Fruit fly (Drosophila melanogaster) whole organism, embryonic: ENCODE data around the gene CG1161.
A peak's percentile ranks its signal among the peaks of the same experiment; 100 is the strongest.

Source experiments
- Antp ChIP-seq: fragments of 200-800 bp; sonication (Bioruptor generic); optimal IDR thresholded peaks from 3 replicates; lab custom pipeline; 2016; ENCODE audit warnings: missing biosample characterization, missing genetic modification characterization
- Asciz ChIP-seq: fragments of 200-800 bp; sonication (Bioruptor generic); optimal IDR thresholded peaks from 2 replicates; lab custom pipeline; 2017; ENCODE audit warnings: missing biosample characterization, mild to moderate bottlenecking, missing genetic modification characterization, missing genetic modification reagents
- CG10366 ChIP-seq: fragments of 200-800 bp; sonication (Bioruptor generic); IDR thresholded peaks from 2 replicates; pipeline ENCODE4 v1.3.6; 2022; ENCODE audit warnings: missing biosample characterization, missing genetic modification characterization
- CG10959 ChIP-seq: fragments of 200-800 bp; sonication (Bioruptor generic); IDR thresholded peaks from 2 replicates; pipeline ENCODE4 v1.3.6; 2022; ENCODE audit warnings: missing biosample characterization, missing genetic modification characterization
- CG10979 ChIP-seq: fragments of 200-800 bp; sonication (Bioruptor generic); optimal IDR thresholded peaks from 2 replicates; lab custom pipeline; 2018; ENCODE audit warnings: missing biosample characterization, mild to moderate bottlenecking, missing genetic modification characterization, moderate library complexity
- CG11093 ChIP-seq: fragments of 200-800 bp; sonication (Bioruptor generic); IDR thresholded peaks from 3 replicates; pipeline ENCODE4 v1.3.6; 2022; ENCODE audit warnings: missing biosample characterization, missing genetic modification characterization
- CG11247 ChIP-seq: fragments of 200-800 bp; sonication (Bioruptor generic); IDR thresholded peaks from 2 replicates; pipeline ENCODE4 v1.3.6; 2022; ENCODE audit warnings: missing biosample characterization, missing genetic modification characterization
- CG11723 ChIP-seq: fragments of 200-800 bp; sonication (Bioruptor generic); optimal IDR thresholded peaks from 2 replicates; lab custom pipeline; 2017; ENCODE audit warnings: missing biosample characterization, mild to moderate bottlenecking, missing genetic modification characterization
- CG1233 ChIP-seq: fragments of 200-800 bp; sonication (Bioruptor generic); optimal IDR thresholded peaks from 4 replicates; lab custom pipeline; 2018; ENCODE audit warnings: missing biosample characterization, mild to moderate bottlenecking, missing genetic modification characterization
- CG12659 ChIP-seq: fragments of 200-800 bp; sonication (Bioruptor generic); optimal IDR thresholded peaks from 3 replicates; lab custom pipeline; 2017; ENCODE audit warnings: mild to moderate bottlenecking, missing biosample characterization, missing genetic modification reagents, missing genetic modification characterization
- CG13624 ChIP-seq: fragments of 200-800 bp; sonication (Bioruptor generic); optimal IDR thresholded peaks from 2 replicates; lab custom pipeline; 2016; ENCODE audit warnings: missing biosample characterization, missing genetic modification characterization
- CG14860 ChIP-seq: fragments of 200-800 bp; sonication (Bioruptor generic); IDR thresholded peaks from 3 replicates; pipeline ENCODE4 v1.3.6; 2022; ENCODE audit warnings: missing biosample characterization, missing genetic modification characterization; ENCODE audit not compliant: partially characterized antibody
- CG18599 ChIP-seq: fragments of 200-800 bp; sonication (Bioruptor generic); optimal IDR thresholded peaks from 3 replicates; lab custom pipeline; 2017; ENCODE audit warnings: missing biosample characterization, missing genetic modification characterization, mild to moderate bottlenecking, moderate library complexity, missing genetic modification reagents
- CG3281 ChIP-seq: fragments of 200-800 bp; sonication (Bioruptor generic); optimal IDR thresholded peaks from 3 replicates; lab custom pipeline; 2017; ENCODE audit warnings: missing biosample characterization, mild to moderate bottlenecking, missing genetic modification characterization
- CG42726 ChIP-seq: fragments of 200-800 bp; sonication (Bioruptor generic); IDR thresholded peaks from 2 replicates; pipeline ENCODE4 v1.3.6; 2022; ENCODE audit warnings: missing biosample characterization, missing genetic modification characterization; ENCODE audit not compliant: partially characterized antibody
- CG5245 ChIP-seq: fragments of 200-800 bp; sonication (Bioruptor generic); optimal IDR thresholded peaks from 3 replicates; lab custom pipeline; 2016; ENCODE audit warnings: missing biosample characterization, missing genetic modification characterization
- CG8478 ChIP-seq: fragments of >200 bp; optimal IDR thresholded peaks from 2 replicates; lab custom pipeline; 2018
- CG9609 ChIP-seq: fragments of 200-800 bp; sonication (Bioruptor generic); optimal IDR thresholded peaks from 3 replicates; lab custom pipeline; 2016; ENCODE audit warnings: missing biosample characterization, missing genetic modification characterization
- Camta ChIP-seq: fragments of 200-800 bp; sonication (Bioruptor generic); optimal IDR thresholded peaks from 2 replicates; lab custom pipeline; 2016; ENCODE audit warnings: missing biosample characterization, missing genetic modification characterization
- D ChIP-seq, 2 experiments: fragments of 200-800 bp in 1 of 2; fragments of >200 bp in 1 of 2; sonication (Bioruptor generic) in 1 of 2; optimal IDR thresholded peaks; 2 replicates in 1 of 2; 3 replicates in 1 of 2; lab custom pipeline; 2017; ENCODE audit warnings: mild to moderate bottlenecking in 1 of 2, missing biosample characterization in 1 of 2, missing genetic modification characterization in 1 of 2, missing genetic modification reagents in 1 of 2
- Dip2 ChIP-seq: fragments of 200-800 bp; sonication (Bioruptor generic); IDR thresholded peaks from 2 replicates; pipeline ENCODE4 v1.3.6; 2022; ENCODE audit warnings: missing biosample characterization, missing genetic modification characterization
- E2f1 ChIP-seq: fragments of 200-800 bp; sonication (Bioruptor generic); IDR thresholded peaks from 2 replicates; pipeline ENCODE4 v1.3.6; 2022; ENCODE audit warnings: missing biosample characterization, missing genetic modification characterization
- HLH3B ChIP-seq: fragments of 200-800 bp; sonication (Bioruptor generic); IDR thresholded peaks from 2 replicates; pipeline ENCODE4 v1.3.6; 2022; ENCODE audit warnings: missing biosample characterization, missing genetic modification characterization
- Hand ChIP-seq: fragments of 200-800 bp; sonication (Bioruptor generic); optimal IDR thresholded peaks from 2 replicates; lab custom pipeline; 2017; ENCODE audit warnings: mild to moderate bottlenecking, missing biosample characterization, missing genetic modification reagents, missing genetic modification characterization
- Hey ChIP-seq: fragments of 200-800 bp; sonication (Bioruptor generic); optimal IDR thresholded peaks from 3 replicates; lab custom pipeline; 2018; ENCODE audit warnings: missing biosample characterization, mild to moderate bottlenecking, missing genetic modification characterization
- NFAT ChIP-seq: fragments of 200-800 bp; sonication (Bioruptor generic); IDR thresholded peaks from 2 replicates; pipeline ENCODE4 v1.3.6; 2022; ENCODE audit warnings: missing biosample characterization, missing genetic modification characterization
- Neu2 ChIP-seq: fragments of 200-800 bp; sonication (Bioruptor generic); optimal IDR thresholded peaks from 3 replicates; lab custom pipeline; 2016; ENCODE audit warnings: missing biosample characterization, missing genetic modification characterization, borderline replicate concordance
- Xbp1 ChIP-seq: fragments of 200-800 bp; sonication (Bioruptor generic); optimal IDR thresholded peaks from 3 replicates; lab custom pipeline; 2016; ENCODE audit warnings: missing biosample characterization, mild to moderate bottlenecking, missing genetic modification characterization
- bbx ChIP-seq: fragments of 200-800 bp; sonication (Bioruptor generic); IDR thresholded peaks from 2 replicates; pipeline ENCODE4 v1.3.6; 2022; ENCODE audit warnings: missing biosample characterization, missing genetic modification characterization; ENCODE audit not compliant: partially characterized antibody
- bowl ChIP-seq: fragments of 200-800 bp; sonication (Bioruptor generic); IDR thresholded peaks from 2 replicates; pipeline ENCODE4 v1.3.6; 2022; ENCODE audit warnings: missing biosample characterization, missing genetic modification characterization
- btn ChIP-seq: fragments of 200-800 bp; sonication (Bioruptor generic); optimal IDR thresholded peaks from 2 replicates; lab custom pipeline; 2016; ENCODE audit warnings: missing biosample characterization, missing genetic modification characterization
- eyg ChIP-seq: fragments of 200-800 bp; sonication (Bioruptor generic); optimal IDR thresholded peaks from 3 replicates; lab custom pipeline; 2016; ENCODE audit warnings: missing biosample characterization, missing genetic modification characterization
- gce ChIP-seq: fragments of 200-800 bp; sonication (Bioruptor generic); IDR thresholded peaks from 3 replicates; pipeline ENCODE4 v1.3.6; 2022; ENCODE audit warnings: missing biosample characterization, missing genetic modification characterization
- gem ChIP-seq: fragments of 200-800 bp; sonication (Bioruptor generic); optimal IDR thresholded peaks from 2 replicates; lab custom pipeline; 2019; ENCODE audit warnings: missing biosample characterization, mild to moderate bottlenecking, missing genetic modification characterization, moderate library complexity
- gfzf ChIP-seq: fragments of 200-800 bp; sonication (Bioruptor generic); optimal IDR thresholded peaks from 2 replicates; lab custom pipeline; 2016; ENCODE audit warnings: missing biosample characterization, mild to moderate bottlenecking, missing genetic modification characterization, moderate library complexity
- hkb ChIP-seq, 2 experiments: fragments of 200-800 bp in 1 of 2; fragments of >200 bp in 1 of 2; sonication (Bioruptor generic) in 1 of 2; IDR thresholded peaks in 1 of 2; optimal IDR thresholded peaks in 1 of 2; 2 replicates each; pipeline versions ENCODE4 v1.3.6 to Lab custom; 2017 to 2022; ENCODE audit warnings: missing biosample characterization in 1 of 2, missing genetic modification characterization in 1 of 2
- knrl ChIP-seq: fragments of 200-800 bp; sonication (Bioruptor generic); IDR thresholded peaks from 3 replicates; pipeline ENCODE4 v1.3.6; 2022; ENCODE audit warnings: missing biosample characterization, missing genetic modification characterization; ENCODE audit not compliant: partially characterized antibody
- lmd ChIP-seq: fragments of 200-800 bp; sonication (Bioruptor generic); IDR thresholded peaks from 2 replicates; pipeline ENCODE4 v1.3.6; 2022; ENCODE audit warnings: missing biosample characterization, missing genetic modification characterization
- onecut ChIP-seq: fragments of 200-800 bp; sonication (Bioruptor generic); IDR thresholded peaks from 2 replicates; pipeline ENCODE4 v1.3.6; 2022; ENCODE audit warnings: missing biosample characterization, missing genetic modification characterization
- org-1 ChIP-seq: fragments of 200-800 bp; sonication (Bioruptor generic); optimal IDR thresholded peaks from 2 replicates; lab custom pipeline; 2017; ENCODE audit warnings: missing biosample characterization, missing genetic modification characterization
- pan ChIP-seq, 4 experiments: fragments of >200 bp in 3 of 4; fragments of 200-800 bp in 1 of 4; sonication (Bioruptor generic) in 1 of 4; optimal IDR thresholded peaks in 3 of 4; IDR thresholded peaks in 1 of 4; 2 replicates each; pipeline versions ENCODE4 v1.3.6 to Lab custom; 2017 to 2022; ENCODE audit warnings: missing biosample characterization in 2 of 4, missing genetic modification characterization in 2 of 4, mixed read lengths in 1 of 4
- prd ChIP-seq, 3 experiments: fragments of >200 bp in 2 of 3; fragments of 200-800 bp in 1 of 3; sonication (Bioruptor generic) in 1 of 3; optimal IDR thresholded peaks in 2 of 3; IDR thresholded peaks in 1 of 3; 2 replicates in 2 of 3; 3 replicates in 1 of 3; pipeline versions ENCODE4 v1.3.6 to Lab custom; 2017 to 2022; ENCODE audit warnings: missing biosample characterization in 1 of 3, missing genetic modification characterization in 1 of 3
- pros ChIP-seq: fragments of 200-800 bp; sonication (Bioruptor generic); optimal IDR thresholded peaks from 3 replicates; lab custom pipeline; 2019; ENCODE audit warnings: missing biosample characterization, mild to moderate bottlenecking, missing genetic modification characterization, moderate library complexity
- slbo ChIP-seq: fragments of 200-800 bp; sonication (Bioruptor generic); IDR thresholded peaks from 2 replicates; pipeline ENCODE4 v1.3.6; 2022; ENCODE audit warnings: missing biosample characterization, missing genetic modification characterization
- sqz ChIP-seq: fragments of 200-800 bp; sonication (Bioruptor generic); optimal IDR thresholded peaks from 3 replicates; lab custom pipeline; 2018; ENCODE audit warnings: missing biosample characterization, mild to moderate bottlenecking, missing genetic modification characterization
- z ChIP-seq: fragments of 200-800 bp; sonication (Bioruptor generic); IDR thresholded peaks from 3 replicates; pipeline ENCODE4 v1.3.6; 2022; ENCODE audit warnings: missing biosample characterization, missing genetic modification characterization
- zfh1 ChIP-seq: fragments of 200-800 bp; sonication (Bioruptor generic); IDR thresholded peaks from 3 replicates; pipeline ENCODE4 v1.3.6; 2022; ENCODE audit warnings: missing biosample characterization, missing genetic modification characterization

Gene CG1161

DNA sequence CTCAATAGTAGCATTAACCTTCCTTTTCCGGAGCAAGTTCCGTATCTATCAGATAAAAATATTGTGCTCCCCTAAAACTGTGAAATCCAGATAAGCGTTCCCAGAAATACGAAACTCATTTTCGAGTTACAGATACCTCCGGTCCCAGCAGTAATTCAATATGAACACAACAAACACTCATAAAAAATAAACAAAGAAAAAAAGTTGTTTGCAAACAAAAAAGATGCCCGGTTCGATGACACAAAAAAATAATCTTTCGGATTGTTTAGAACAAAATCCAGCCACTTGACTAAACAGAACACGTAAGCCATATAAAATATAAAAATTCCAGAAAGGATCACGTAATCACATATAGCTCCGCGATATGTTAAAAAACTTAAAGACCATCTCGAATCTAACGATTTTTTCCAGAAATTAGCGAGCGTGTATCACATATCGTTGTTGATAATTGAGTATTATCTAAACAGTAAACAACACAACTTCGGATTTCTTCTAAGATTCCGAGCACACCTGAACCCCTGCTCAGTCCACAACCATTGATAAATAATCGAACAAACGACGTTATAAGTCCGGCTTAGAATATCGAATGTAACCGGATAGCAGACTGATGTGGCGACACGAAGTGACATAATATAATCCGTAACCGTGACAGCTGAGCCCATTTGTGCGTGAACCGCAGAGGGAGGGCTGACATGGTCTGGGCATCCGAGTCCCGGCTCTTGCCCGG is 35.7 kb upstream of the CG1161 start (continued):
- TF ChIP-seq Hand (no peak), CG13624 (GFP tag; lab: Kevin White, UChicago) (no peak), CG11723 (GFP tag; lab: Kevin White, UChicago) (no peak), HLH3B (no peak), pros (GFP tag; lab: Kevin White, UChicago) (peak; percentile 5), CG3281 (GFP tag; lab: Kevin White, UChicago) (peak; percentile 14), CG18599 (GFP tag; lab: Kevin White, UChicago) (peak; percentile 55), lmd (GFP tag; lab: Robert Waterston, UW) (no peak), CG11093 (GFP tag; lab: Robert Waterston, UW) (no peak), CG12659 (no peak), Camta (peak; percentile 63), E2f1 (GFP tag; lab: Robert Waterston, UW) (no peak), CG11247 (GFP tag; lab: Robert Waterston, UW) (0 out of 2 replicates have a peak, but pooled peaks have one; percentile 26), CG10979 (tag; lab: Kevin White, UChicago) (peak; percentile 31), eyg (GFP tag; lab: Kevin White, UChicago) (no peak), Xbp1 (GFP tag; lab: Kevin White, UChicago) (no peak), CG10959 (GFP tag; lab: Robert Waterston, UW) (no peak), gfzf (no peak), org-1 (GFP tag; lab: Kevin White, UChicago) (peak; percentile 38), gem (tag; lab: Kevin White, UChicago) (peak; percentile 64), bowl (no peak), CG14860 (GFP tag; lab: Robert Waterston, UW) (no peak), prd (optimal IDR thresholded peaks at IDR 0.05; lab: Kevin White, UChicago) (no peak), prd (GFP tag; IDR thresholded peaks at IDR 0.05; lab: Robert Waterston, UW) (no peak; the same call in 2 of the 3 replicates), zfh1 (GFP tag; lab: Robert Waterston, UW) (peak; percentile 63; the same call in 2 of the 3 replicates), knrl (GFP tag; lab: Robert Waterston, UW) (no peak), Asciz (GFP tag; lab: Kevin White, UChicago) (peak; percentile 51), pan (optimal IDR thresholded peaks at IDR 0.05; lab: Kevin White, UChicago) (no peak), pan (GFP tag; optimal IDR thresholded peaks at IDR 0.05 in 1 of 2, IDR thresholded peaks at IDR 0.05 in 1 of 2) (no peak), CG1233 (GFP tag; lab: Kevin White, UChicago) (peak; percentile 46), onecut (peak; percentile 45), CG8478 (lab: Kevin White, UChicago) (no peak), NFAT (GFP tag; lab: Robert Waterston, UW) (no peak), slbo (GFP tag; lab: Robert Waterston, UW) (no peak), z (GFP tag; lab: Robert Waterston, UW) (0 out of 3 replicates have a peak, but pooled peaks have one; percentile 42), CG10366 (GFP tag; lab: Robert Waterston, UW) (no peak; the same call in 1 of the 2 replicates), sqz (GFP tag; lab: Kevin White, UChicago) (peak; percentile 82), bbx (GFP tag; lab: Robert Waterston, UW) (no peak), Neu2 (GFP tag; lab: Kevin White, UChicago) (no peak), Dip2 (no peak), btn (no peak), gce (no peak), CG42726 (GFP tag; lab: Robert Waterston, UW) (no peak), Antp (GFP tag; lab: Kevin White, UChicago) (no peak), hkb (optimal IDR thresholded peaks at IDR 0.05; lab: Kevin White, UChicago) (no peak), hkb (GFP tag; IDR thresholded peaks at IDR 0.05; lab: Robert Waterston, UW) (peak; percentile 13; the same call in 1 of the 2 replicates), CG5245 (no peak), D (optimal IDR thresholded peaks at IDR 0.05; lab: Kevin White, UChicago) (no peak), D (GFP tag; optimal IDR thresholded peaks at IDR 0.05; lab: Kevin White, UChicago) (peak; percentile 58), CG9609 (GFP tag; lab: Kevin White, UChicago) (no peak), Hey (tag; lab: Kevin White, UChicago) (no peak)
